Fruit fly (Drosophila melanogaster) Kc167 (cell line): ENCODE measurements around the gene EloA.

ENCODE experiments used
- Myc ChIP-seq: fragments of >200 bp; optimal IDR thresholded peaks from 2 replicates; lab custom pipeline; 2017; ENCODE audit warnings: missing external identifiers
- Sin3A ChIP-seq: fragments of >200 bp; optimal IDR thresholded peaks from 2 replicates; lab custom pipeline; 2018; ENCODE audit warnings: missing external identifiers
- h ChIP-seq: fragments of >200 bp; optimal IDR thresholded peaks from 3 replicates; lab custom pipeline; 2018; ENCODE audit warnings: missing external identifiers
- insv ChIP-seq: fragments of >200 bp; optimal IDR thresholded peaks from 3 replicates; lab custom pipeline; 2018; ENCODE audit warnings: missing external identifiers
- psq ChIP-seq: fragments of >200 bp; optimal IDR thresholded peaks from 2 replicates; lab custom pipeline; 2017; ENCODE audit warnings: missing external identifiers
- ttk ChIP-seq: sonication (Bioruptor generic); optimal IDR thresholded peaks from 2 replicates; lab custom pipeline; 2017; ENCODE audit warnings: missing external identifiers

- TF ChIP-seq Sin3A (no peak), Myc (lab: Kevin White, UChicago) (no peak), psq (lab: Kevin White, UChicago) (no peak), ttk (lab: Kevin White, UChicago) (no peak), insv (lab: Kevin White, UChicago) (no peak), h (lab: Kevin White, UChicago) (no peak)
These were observed 40.9 kb downstream of the EloA start for dm6 chr3R:23292267-23292666.
